Worm (Caenorhabditis elegans) whole organism, mixed stage, embryonic: ENCODE measurements around the gene C53A5.9.

Source experiments
- blmp-1 ChIP-seq: fragments of 150-350 bp; optimal IDR thresholded peaks from 2 replicates; lab custom pipeline; 2014; ENCODE audit warnings: missing biosample characterization, missing genetic modification characterization
- unc-62 ChIP-seq: fragments of 150-350 bp; optimal IDR thresholded peaks from 2 replicates; lab custom pipeline; 2014; ENCODE audit warnings: missing biosample characterization, missing genetic modification reagents, missing genetic modification characterization

DNA sequence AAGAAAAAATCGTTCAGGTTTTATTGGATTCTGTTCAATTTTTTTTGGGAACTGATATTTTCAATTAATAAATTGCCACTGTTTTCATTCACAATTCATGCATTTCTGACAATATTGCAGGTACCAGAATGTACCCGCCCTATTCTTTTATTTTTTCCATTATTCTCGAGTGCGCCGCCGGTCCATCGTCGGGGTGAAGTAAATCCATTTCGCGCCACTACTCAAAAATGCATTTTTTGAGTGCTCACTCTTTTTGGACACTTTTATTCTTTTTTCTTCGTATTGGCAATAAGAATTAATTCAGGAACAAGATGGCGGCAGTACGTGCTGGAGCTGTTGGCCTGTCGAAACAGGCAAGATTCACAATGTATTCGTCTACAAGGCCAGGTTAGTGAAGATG lies 27.8 kb downstream of the C53A5.9 start, which contains the start of gene kcnl-4:
- TF ChIP-seq unc-62 (no peak), blmp-1 (tag; lab: Kevin White, UChicago) (no peak)
